Worm (Caenorhabditis elegans): ENCODE results near the gene K03D3.2.

DNA sequence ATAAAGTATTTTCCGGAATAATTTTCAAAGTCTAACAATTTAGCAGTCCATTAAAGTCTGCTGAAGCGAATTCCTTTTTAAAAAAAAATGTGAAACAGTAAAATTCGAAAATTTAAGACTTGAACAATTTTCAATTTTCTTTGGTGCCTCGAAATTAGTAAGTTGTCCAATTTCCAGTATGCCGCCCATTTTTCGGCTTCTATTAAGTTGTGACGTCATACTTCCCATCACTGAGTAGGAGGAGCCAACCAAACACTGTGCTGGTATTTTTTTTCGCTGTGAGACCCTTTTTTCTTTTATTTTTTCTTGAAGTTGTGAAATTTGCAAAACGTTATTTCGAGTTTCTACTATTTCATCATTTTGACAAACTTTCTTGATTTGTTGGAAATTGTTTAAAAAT is 42.2 kb upstream of the K03D3.2 start:
- TF ChIP-seq ceh-28 (tag; optimal IDR thresholded peaks at IDR 0.05) = no peak
- TF ChIP-seq daf-19 (GFP tag; conservative IDR thresholded peaks at IDR 0.05) = no peak
- TF ChIP-seq ces-1 (GFP tag; optimal IDR thresholded peaks at IDR 0.05) = no peak
- no peak for TF ChIP-seq tag-97 (GFP tag; IDR thresholded peaks at IDR 0.05)
- no peak for TF ChIP-seq lin-15B (tag; optimal IDR thresholded peaks at IDR 0.05)
- TF ChIP-seq dmd-6 (GFP tag; IDR thresholded peaks at IDR 0.05) = no peak
- no peak for TF ChIP-seq ztf-11 (tag; optimal IDR thresholded peaks at IDR 0.05)
- no peak for TF ChIP-seq F37D6.2 (tag; optimal IDR thresholded peaks at IDR 0.05)
- TF ChIP-seq F49E8.2 (tag; optimal IDR thresholded peaks at IDR 0.05; ENCODE audit: borderline replicate concordance) = no peak
- TF ChIP-seq nhr-237 (tag; optimal IDR thresholded peaks at IDR 0.05) = no peak
- no peak for TF ChIP-seq ZK337.2 (GFP tag; IDR thresholded peaks at IDR 0.05)

All from whole organism, L4 larva.